Worm (Caenorhabditis elegans) whole organism, dauer: ENCODE data around the gene F09E5.14.

Source experiments
- unc-62 ChIP-seq: sonication (generic microtip); optimal IDR thresholded peaks from 2 replicates; lab custom pipeline; 2017; ENCODE audit warnings: missing biosample characterization, missing genetic modification reagents, missing genetic modification characterization

The F09E5.14 gene

ce11 chrII:5344775-5345174 lies at the start of gene F09E5.14:
Gene F09E5.14, minus strand, starts transcription at chrII:5344875.
- no peak for TF ChIP-seq unc-62 (GFP tag; lab: Kevin White, UChicago)

DNA sequence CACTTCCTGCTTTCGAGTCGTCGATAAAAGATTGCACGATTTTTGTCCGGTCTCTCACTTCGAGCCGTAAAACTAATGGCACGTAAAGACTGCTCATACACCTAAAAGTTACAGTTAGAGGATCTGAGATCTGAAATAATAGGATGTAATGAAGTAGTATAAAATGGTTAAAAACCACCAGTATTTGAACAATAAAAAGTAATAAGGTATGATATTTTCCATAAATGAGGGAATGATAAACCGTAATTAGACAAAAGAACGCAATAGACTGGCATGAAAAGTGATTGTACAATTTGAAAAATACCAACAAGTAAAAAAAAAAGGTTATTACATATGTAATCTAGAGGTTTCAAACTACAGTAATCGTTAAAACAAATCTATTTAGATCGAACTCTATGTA lies 48.4 kb upstream of the F09E5.14 start, which contains the start of gene brap-2:
brap-2 (minus strand) TSS at position 101 of the 400 bp plus-strand sequence.
- no peak for TF ChIP-seq unc-62 (GFP tag; lab: Kevin White, UChicago)

DNA sequence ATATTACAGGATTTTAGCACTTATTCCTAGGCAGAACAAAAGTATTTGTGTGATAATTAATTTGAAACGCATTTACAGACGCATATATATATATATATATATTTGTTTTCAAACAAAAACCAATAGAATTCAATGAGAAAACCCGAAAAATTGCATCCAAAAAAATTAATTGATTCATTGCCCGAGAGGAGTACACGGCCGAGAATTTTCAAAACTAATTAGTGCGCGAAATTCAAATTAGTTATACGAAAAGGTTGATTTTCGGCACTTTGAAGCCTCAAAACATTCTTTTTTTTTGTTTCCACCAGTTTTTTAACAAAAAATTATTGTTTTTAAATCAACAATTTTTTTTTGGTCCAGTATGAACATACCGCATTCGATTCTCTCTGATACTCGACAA lies 46.8 kb upstream of the F09E5.14 start:
- TF ChIP-seq unc-62 (GFP tag; lab: Kevin White, UChicago), result no peak

ce11 chrII:5389831-5390323 lies 45.2 kb upstream of the F09E5.14 start, which contains the start of gene ndx-6:
Gene ndx-6, minus strand, starts transcription at chrII:5389881.
- no peak for TF ChIP-seq unc-62 (GFP tag; lab: Kevin White, UChicago)

ce11 chrII:5388786-5389421 lies 44.2 kb upstream of the F09E5.14 start, which contains the start of gene rsp-4:
Gene rsp-4, minus strand, starts transcription at chrII:5388836.
- TF ChIP-seq unc-62 (GFP tag; lab: Kevin White, UChicago), result no peak

ce11 chrII:5387217-5387616 lies 42.5 kb upstream of the F09E5.14 start, which contains the start of gene ccpp-6:
Gene ccpp-6, minus strand, starts transcription at chrII:5387317.
- TF ChIP-seq unc-62 (GFP tag; lab: Kevin White, UChicago), result no peak

- no peak for TF ChIP-seq unc-62 (GFP tag; lab: Kevin White, UChicago)
These were observed 39.6 kb upstream of the F09E5.14 start for ce11 chrII:5384282-5384681.

- no peak for TF ChIP-seq unc-62 (GFP tag; lab: Kevin White, UChicago)
These were observed 35.0 kb upstream of the F09E5.14 start, which contains the start of gene pkc-3 for ce11 chrII:5379614-5380077. Gene pkc-3, plus strand, starts transcription at chrII:5380027.

DNA sequence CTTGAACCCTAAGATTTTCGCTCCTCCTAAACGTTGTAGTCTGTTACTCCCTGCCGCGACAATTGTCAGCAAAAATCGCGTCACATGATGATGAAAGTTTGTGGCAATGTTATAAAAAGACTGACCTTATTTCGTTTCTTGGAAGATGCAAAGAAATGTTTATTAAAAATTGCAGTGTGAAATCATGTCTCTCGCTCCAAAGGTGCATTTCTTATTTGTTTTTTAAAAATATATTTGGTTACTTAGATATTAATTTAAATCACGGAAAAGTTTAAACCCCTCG lies 33.5 kb upstream of the F09E5.14 start:
- no peak for TF ChIP-seq unc-62 (GFP tag; lab: Kevin White, UChicago)

DNA sequence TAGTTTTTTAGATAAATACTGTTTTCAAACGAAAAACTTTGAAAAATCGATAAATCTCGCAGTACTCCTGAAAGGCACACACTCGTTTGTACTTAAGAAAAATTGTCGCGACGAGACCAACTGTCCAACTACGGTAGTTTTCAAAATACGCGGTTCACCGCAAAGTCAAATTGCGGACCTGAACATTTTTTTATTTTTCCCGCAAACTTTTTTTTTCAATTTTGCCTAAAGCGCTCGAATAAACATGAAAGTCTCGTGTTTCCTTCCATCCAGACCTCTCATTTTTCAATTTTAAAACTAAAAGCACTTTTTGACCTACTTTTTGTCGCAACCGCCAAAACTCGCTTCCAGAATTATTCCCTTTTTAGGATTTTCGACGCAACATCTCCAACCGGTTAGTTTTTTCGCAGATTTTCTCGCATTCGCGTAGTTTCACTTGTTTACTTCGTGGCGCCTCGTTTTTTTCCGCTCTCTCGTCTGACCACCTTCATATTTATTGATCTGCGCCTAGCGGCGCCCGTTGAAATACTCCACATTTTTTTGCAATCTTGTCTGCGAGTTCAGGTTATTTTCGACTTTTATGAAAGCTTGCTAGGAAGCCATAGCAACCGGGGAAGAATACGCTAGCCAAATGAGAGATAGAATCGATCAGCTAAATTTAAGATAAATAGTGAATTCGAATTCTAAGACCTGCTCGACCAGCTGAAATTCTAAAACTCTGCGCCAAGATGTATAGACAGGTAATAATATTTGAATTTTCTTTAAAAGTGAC lies 33.0 kb upstream of the F09E5.14 start, which contains the start of gene prdx-2:
prdx-2 (plus strand) TSS at position 729 of the 772 bp plus-strand sequence.
- no peak for TF ChIP-seq unc-62 (GFP tag; lab: Kevin White, UChicago)

DNA sequence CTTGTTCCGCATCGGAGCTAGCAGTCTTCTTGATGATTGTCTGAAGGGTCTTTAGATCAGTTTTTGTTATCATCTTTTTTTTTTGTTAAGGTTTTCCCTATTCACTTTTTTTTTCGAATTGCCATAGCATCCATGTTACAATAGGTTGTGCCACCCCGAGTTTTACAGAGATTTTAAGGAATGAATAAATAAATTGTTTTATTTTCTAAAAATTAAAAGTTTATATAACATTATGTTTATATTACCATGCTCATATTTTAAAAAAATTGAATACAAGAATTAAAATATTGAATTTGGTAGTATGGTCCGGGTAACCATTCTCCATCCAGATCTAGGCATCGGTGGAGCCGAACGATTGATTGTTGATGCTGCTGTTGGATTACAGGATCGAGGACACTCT lies 30.3 kb upstream of the F09E5.14 start, which contains the start of gene algn-2:
algn-2 (plus strand) TSS at position 301 of the 400 bp plus-strand sequence.
- TF ChIP-seq unc-62 (GFP tag; lab: Kevin White, UChicago), result no peak

DNA sequence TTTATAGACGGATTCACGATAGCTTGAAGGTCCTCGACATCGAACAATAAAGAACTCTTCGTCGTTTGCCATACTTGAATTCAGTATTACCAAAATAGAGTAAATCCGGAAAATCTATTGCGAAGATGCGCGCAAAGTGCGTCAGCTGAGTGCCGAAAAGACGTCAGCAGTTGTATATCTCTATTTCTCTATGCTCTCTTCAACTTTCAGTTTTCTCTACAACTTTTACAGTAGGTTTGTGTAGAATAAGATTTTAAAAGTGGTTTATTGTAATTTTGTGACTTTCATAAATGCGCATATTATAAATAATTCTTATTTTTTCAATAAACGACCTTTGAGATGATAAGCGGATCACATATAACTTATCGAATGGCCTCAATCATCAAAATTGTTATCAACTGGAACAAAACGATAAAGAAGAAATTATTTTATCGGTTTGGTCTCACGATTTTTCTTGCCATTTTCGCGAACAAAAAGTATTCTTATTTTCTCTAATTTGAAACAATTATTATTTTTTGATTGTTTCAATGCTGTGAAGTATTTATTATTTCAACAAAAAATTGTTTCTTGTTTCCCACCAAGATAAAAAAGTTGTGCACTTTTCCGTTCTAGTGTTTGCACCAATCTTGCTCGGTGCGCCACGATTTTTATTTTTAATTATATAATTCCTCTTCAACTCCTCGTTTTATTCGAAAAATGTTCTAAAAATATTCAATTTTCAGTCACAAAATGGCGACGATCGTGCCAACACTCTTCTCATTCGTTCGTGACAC lies 28.8 kb upstream of the F09E5.14 start, which contains the start of the genes agt-2 and F09E5.3:
agt-2 (minus strand) TSS at position 553 of the 773 bp plus-strand sequence.
F09E5.3 (plus strand) TSS at position 723 of the 773 bp plus-strand sequence.
- TF ChIP-seq unc-62 (GFP tag; lab: Kevin White, UChicago), result no peak

DNA sequence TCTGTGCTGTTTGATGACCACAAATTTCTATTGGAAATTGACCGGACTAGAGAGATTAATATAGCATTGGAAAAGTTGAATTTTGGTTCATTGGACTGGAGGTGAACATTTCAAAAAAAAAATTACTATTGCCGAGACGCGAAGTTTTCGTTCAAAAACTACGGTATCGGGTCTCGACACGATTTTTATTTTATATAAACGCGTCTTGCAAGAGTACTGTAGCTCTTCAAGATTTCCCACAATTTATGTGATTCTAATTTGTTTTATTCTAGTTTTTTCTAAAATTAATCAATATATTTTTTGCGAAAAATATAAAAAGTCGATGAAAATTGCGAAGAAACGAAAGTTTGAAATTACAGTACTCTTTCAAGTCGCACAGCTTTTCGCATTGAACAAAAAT lies 26.0 kb upstream of the F09E5.14 start, which contains the start of gene F09E5.12:
F09E5.12 (minus strand) TSS at position 101 of the 400 bp plus-strand sequence.
- TF ChIP-seq unc-62 (GFP tag; lab: Kevin White, UChicago), result no peak

DNA sequence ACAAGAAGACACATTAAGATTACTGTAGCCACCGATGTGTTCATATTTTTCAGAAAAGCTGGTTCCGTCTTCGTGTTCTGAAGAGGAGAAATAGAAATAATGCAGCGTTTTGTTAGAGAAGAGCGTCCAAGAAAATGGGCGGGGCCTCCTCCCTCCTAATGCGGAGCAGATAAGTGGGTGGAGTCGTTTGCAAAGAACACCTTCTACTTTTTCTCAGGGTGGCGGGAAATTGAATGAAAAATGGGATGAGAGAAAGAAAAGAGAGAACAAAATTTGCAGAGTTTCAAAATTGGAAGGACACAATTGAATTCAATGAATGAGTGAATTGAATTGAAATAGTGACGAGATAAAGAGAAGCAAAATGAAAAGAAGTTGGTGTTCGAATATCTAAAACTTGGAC lies 21.0 kb upstream of the F09E5.14 start, which contains the start of gene F09E5.16:
F09E5.16 (minus strand) TSS at position 101 of the 400 bp plus-strand sequence.
- no peak for TF ChIP-seq unc-62 (GFP tag; lab: Kevin White, UChicago)

ce11 chrII:5364516-5364915 lies 19.8 kb upstream of the F09E5.14 start:
- no peak for TF ChIP-seq unc-62 (GFP tag; lab: Kevin White, UChicago)
